Worm (Caenorhabditis elegans) whole organism, L1 larva: ENCODE results near the gene M01H9.2.

Experiments
- C04F5.9 ChIP-seq: sonication (generic microtip); optimal IDR thresholded peaks from 2 replicates; lab custom pipeline; 2016; ENCODE audit warnings: missing genetic modification characterization, missing compliant biosample characterization
- C34B4.2 ChIP-seq: sonication (generic microtip); optimal IDR thresholded peaks from 2 replicates; lab custom pipeline; 2017; ENCODE audit warnings: mild to moderate bottlenecking, missing genetic modification characterization, missing compliant biosample characterization
- F16B12.6 ChIP-seq: fragments of 150-350 bp; optimal IDR thresholded peaks from 2 replicates; lab custom pipeline; 2014; ENCODE audit warnings: missing biosample characterization, missing genetic modification characterization
- aha-1 ChIP-seq: fragments of 150-350 bp; optimal IDR thresholded peaks from 2 replicates; lab custom pipeline; 2014; ENCODE audit warnings: missing biosample characterization, missing genetic modification characterization
- blmp-1 ChIP-seq: fragments of 150-350 bp; optimal IDR thresholded peaks from 2 replicates; lab custom pipeline; 2014; ENCODE audit warnings: missing biosample characterization, missing genetic modification characterization
- ceh-8 ChIP-seq: fragments of 200-800 bp; sonication (Bioruptor generic); optimal IDR thresholded peaks from 2 replicates; lab custom pipeline; 2018; ENCODE audit warnings: mild to moderate bottlenecking, missing genetic modification characterization, moderate library complexity, missing compliant biosample characterization
- ceh-90 ChIP-seq: sonication (generic microtip); optimal IDR thresholded peaks from 2 replicates; lab custom pipeline; 2016; ENCODE audit warnings: missing genetic modification characterization, missing compliant biosample characterization
- efl-3 ChIP-seq: fragments of 200-800 bp; sonication (Bioruptor generic); optimal IDR thresholded peaks from 2 replicates; lab custom pipeline; 2018; ENCODE audit warnings: mild to moderate bottlenecking, missing genetic modification characterization, missing compliant biosample characterization
- elt-2 ChIP-seq: sonication (generic microtip); optimal IDR thresholded peaks from 2 replicates; lab custom pipeline; 2016; ENCODE audit warnings: missing genetic modification characterization, mild to moderate bottlenecking, inconsistent platforms, missing compliant biosample characterization, missing genetic modification reagents
- elt-3 ChIP-seq, 6 experiments: fragments of 150-350 bp in 1 of 6; sonication (generic microtip); optimal IDR thresholded peaks; 2 replicates each; lab custom pipeline; 2017 to 2018; ENCODE audit warnings: missing biosample characterization in 6 of 6, missing genetic modification characterization in 6 of 6, inconsistent platforms in 1 of 6
- fkh-10 ChIP-seq: sonication (generic microtip); optimal IDR thresholded peaks from 2 replicates; lab custom pipeline; 2017; ENCODE audit warnings: missing biosample characterization, missing genetic modification reagents, missing genetic modification characterization
- fos-1 ChIP-seq: fragments of 150-350 bp; optimal IDR thresholded peaks from 2 replicates; lab custom pipeline; 2014; ENCODE audit warnings: missing biosample characterization, missing genetic modification characterization
- grh-1 ChIP-seq: fragments of 200-800 bp; sonication (Bioruptor generic); IDR thresholded peaks from 2 replicates; pipeline ENCODE4 v1.3.6; 2022; ENCODE audit warnings: missing genetic modification reagents, missing genetic modification characterization, missing compliant biosample characterization
- hlh-17 ChIP-seq: fragments of 200-800 bp; sonication (Bioruptor generic); optimal IDR thresholded peaks from 2 replicates; lab custom pipeline; 2018; ENCODE audit warnings: missing genetic modification characterization, mild to moderate bottlenecking, missing compliant biosample characterization, moderate library complexity, borderline replicate concordance
- lin-14 ChIP-seq: fragments of 200-800 bp; sonication (Bioruptor generic); optimal IDR thresholded peaks from 2 replicates; lab custom pipeline; 2018; ENCODE audit warnings: mild to moderate bottlenecking, missing genetic modification characterization, moderate library complexity, missing compliant biosample characterization
- lin-15B ChIP-seq: fragments of 150-350 bp; sonication (generic microtip); optimal IDR thresholded peaks from 3 replicates; lab custom pipeline; 2014; ENCODE audit warnings: missing biosample characterization, missing genetic modification characterization
- lin-35 ChIP-seq, 2 experiments: fragments of 150-350 bp; optimal IDR thresholded peaks; 2 replicates each; lab custom pipeline; 2014; ENCODE audit warnings: missing biosample characterization in 2 of 2, missing genetic modification characterization in 2 of 2, missing genetic modification reagents in 2 of 2
- lsy-2 ChIP-seq, 2 experiments: fragments of 150-350 bp; optimal IDR thresholded peaks; 2 replicates each; lab custom pipeline; 2014; ENCODE audit warnings: missing biosample characterization in 2 of 2, missing genetic modification characterization in 2 of 2
- mab-9 ChIP-seq: fragments of 200-800 bp; sonication (Bioruptor generic); IDR thresholded peaks from 2 replicates; pipeline ENCODE4 v1.3.6; 2022; ENCODE audit warnings: missing genetic modification reagents, missing genetic modification characterization, missing compliant biosample characterization
- mdl-1 ChIP-seq, 2 experiments: fragments of 150-350 bp; optimal IDR thresholded peaks; 2 replicates each; lab custom pipeline; 2014 to 2017; ENCODE audit warnings: missing biosample characterization in 2 of 2, missing genetic modification characterization in 2 of 2, inconsistent platforms in 1 of 2
- mep-1 ChIP-seq: fragments of 150-350 bp; optimal IDR thresholded peaks from 2 replicates; lab custom pipeline; 2014; ENCODE audit warnings: missing biosample characterization, missing genetic modification characterization
- nhr-12 ChIP-seq: sonication (generic microtip); optimal IDR thresholded peaks from 2 replicates; lab custom pipeline; 2017; ENCODE audit warnings: missing biosample characterization, missing genetic modification characterization
- nhr-19 ChIP-seq: fragments of 200-800 bp; sonication (Bioruptor generic); conservative IDR thresholded peaks from 2 replicates; pipeline ENCODE4 v1.3.6; 2022; ENCODE audit warnings: missing genetic modification characterization, missing compliant biosample characterization
- nhr-20 ChIP-seq: sonication (generic microtip); optimal IDR thresholded peaks from 2 replicates; lab custom pipeline; 2016; ENCODE audit warnings: mild to moderate bottlenecking, missing genetic modification characterization, missing compliant biosample characterization
- nhr-237 ChIP-seq: fragments of 150-350 bp; optimal IDR thresholded peaks from 2 replicates; lab custom pipeline; 2014; ENCODE audit warnings: missing biosample characterization, missing genetic modification characterization
- nhr-47 ChIP-seq: sonication (generic microtip); optimal IDR thresholded peaks from 2 replicates; lab custom pipeline; 2016; ENCODE audit warnings: mild to moderate bottlenecking, missing genetic modification characterization, moderate library complexity, missing compliant biosample characterization
- nhr-71 ChIP-seq: sonication (generic microtip); optimal IDR thresholded peaks from 2 replicates; lab custom pipeline; 2016; ENCODE audit warnings: mild to moderate bottlenecking, missing genetic modification characterization, moderate library complexity, missing compliant biosample characterization
- nhr-84 ChIP-seq: sonication (generic microtip); optimal IDR thresholded peaks from 2 replicates; lab custom pipeline; 2017; ENCODE audit warnings: missing biosample characterization, missing genetic modification characterization
- nhr-85 ChIP-seq: sonication (generic microtip); peaks from one replicate; lab custom pipeline; 2016; ENCODE audit warnings: missing genetic modification characterization, inconsistent platforms, missing compliant biosample characterization
- nhr-90 ChIP-seq: sonication (generic microtip); optimal IDR thresholded peaks from 2 replicates; lab custom pipeline; 2016; ENCODE audit warnings: mild to moderate bottlenecking, missing genetic modification characterization, missing compliant biosample characterization; ENCODE audit not compliant: poor library complexity
- pax-3 ChIP-seq: fragments of 200-800 bp; sonication (Bioruptor generic); optimal IDR thresholded peaks from 2 replicates; lab custom pipeline; 2018; ENCODE audit warnings: mild to moderate bottlenecking, missing genetic modification characterization, moderate library complexity, missing compliant biosample characterization
- pqm-1 ChIP-seq: sonication (generic microtip); optimal IDR thresholded peaks from 3 replicates; lab custom pipeline; 2017; ENCODE audit warnings: missing biosample characterization, missing genetic modification characterization
- rnt-1 ChIP-seq: sonication (generic microtip); optimal IDR thresholded peaks from 2 replicates; lab custom pipeline; 2016; ENCODE audit warnings: mild to moderate bottlenecking, missing genetic modification characterization, moderate library complexity, missing compliant biosample characterization
- snpc-4 ChIP-seq: fragments of 150-350 bp; optimal IDR thresholded peaks from 2 replicates; lab custom pipeline; 2014; ENCODE audit warnings: missing biosample characterization, missing genetic modification characterization
- tbx-2 ChIP-seq: sonication (generic microtip); optimal IDR thresholded peaks from 2 replicates; lab custom pipeline; 2016; ENCODE audit warnings: missing genetic modification characterization, missing compliant biosample characterization
- tlp-1 ChIP-seq: fragments of 150-350 bp; optimal IDR thresholded peaks from 2 replicates; lab custom pipeline; 2014; ENCODE audit warnings: missing biosample characterization, missing genetic modification characterization
- unc-130 ChIP-seq: fragments of 150-350 bp; optimal IDR thresholded peaks from 2 replicates; lab custom pipeline; 2017; ENCODE audit warnings: missing biosample characterization, missing genetic modification characterization, inconsistent platforms
- unc-62 ChIP-seq: fragments of 150-350 bp; optimal IDR thresholded peaks from 2 replicates; lab custom pipeline; 2014; ENCODE audit warnings: missing biosample characterization, missing genetic modification reagents, missing genetic modification characterization
- unc-98 ChIP-seq: fragments of 200-800 bp; sonication (Bioruptor generic); IDR thresholded peaks from 2 replicates; pipeline ENCODE4 v1.3.6; 2022; ENCODE audit warnings: missing genetic modification characterization, missing compliant biosample characterization
- ztf-11 ChIP-seq, 2 experiments: sonication (generic microtip); optimal IDR thresholded peaks; 2 replicates each; lab custom pipeline; 2016 to 2017; ENCODE audit warnings: missing genetic modification characterization in 2 of 2, missing biosample characterization in 1 of 2, missing compliant biosample characterization in 1 of 2
- ztf-4 ChIP-seq: fragments of 150-350 bp; optimal IDR thresholded peaks from 2 replicates; lab custom pipeline; 2014; ENCODE audit warnings: missing biosample characterization, missing genetic modification characterization

Gene M01H9.2

DNA sequence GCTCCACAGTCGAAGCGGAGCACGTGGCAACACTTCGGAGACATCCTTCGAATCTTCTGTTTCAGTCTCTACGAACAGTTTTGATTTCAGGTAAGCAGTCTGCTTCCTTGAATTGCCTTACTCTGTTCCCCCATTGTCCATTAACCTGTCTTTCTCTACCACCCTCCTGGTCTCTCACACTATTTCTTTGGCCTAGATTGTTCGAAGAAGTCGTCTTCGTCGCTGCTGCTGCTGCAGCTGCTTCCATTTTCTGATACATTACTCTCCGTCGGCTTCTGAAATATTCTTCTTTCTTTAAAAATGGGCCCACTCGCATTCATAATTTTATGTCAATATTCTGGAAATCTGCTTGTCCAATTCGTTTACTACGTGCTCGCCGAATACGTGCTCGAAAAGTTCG is 11.5 kb downstream of the M01H9.2 start, which contains the start of gene R08C7.1:
TSS of gene R08C7.1 (plus strand) at position 301 of the 400 bp plus-strand sequence.
- TF ChIP-seq nhr-85 (tag; lab: Kevin White, UChicago) (peak; percentile 37), lin-35 (GFP tag; optimal IDR thresholded peaks at IDR 0.05; lab: Kevin White, UChicago) (no peak)
- TF ChIP-seq, all 84 proteins: peak for 1

DNA sequence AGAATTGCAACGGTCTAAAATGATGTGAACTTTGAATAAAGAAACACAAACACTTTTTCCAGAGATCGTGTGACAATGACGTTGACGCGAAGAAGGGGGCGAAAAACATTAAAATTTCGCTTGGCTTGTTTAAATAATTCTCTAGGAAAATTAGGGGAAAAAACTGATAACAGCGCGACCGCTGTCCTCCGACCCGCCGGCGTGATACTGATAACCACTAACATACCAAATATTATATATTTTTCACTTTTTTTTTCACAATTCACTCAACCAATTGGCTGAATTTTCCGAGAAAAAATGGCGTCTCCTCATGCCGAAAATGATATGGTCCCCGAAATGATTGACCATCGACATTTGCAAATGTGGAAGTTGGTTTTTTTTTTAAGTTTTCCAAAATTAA is 13.2 kb downstream of the M01H9.2 start:
- TF ChIP-seq mdl-1 (tag; optimal IDR thresholded peaks at IDR 0.05; lab: Kevin White, UChicago) (no peak), ztf-11 (tag; optimal IDR thresholded peaks at IDR 0.05; lab: Kevin White, UChicago) (no peak), C34B4.2 (tag; lab: Kevin White, UChicago) (no peak), blmp-1 (peak; percentile 3), snpc-4 (no peak), pax-3 (peak; percentile 6), pqm-1 (tag; lab: Kevin White, UChicago) (no peak), ceh-8 (GFP tag; lab: Kevin White, UChicago) (no peak), fkh-10 (GFP tag; lab: Kevin White, UChicago) (no peak), nhr-71 (peak; percentile 44), nhr-12 (no peak), F16B12.6 (tag; lab: Kevin White, UChicago) (no peak), unc-62 (GFP tag; lab: Kevin White, UChicago) (no peak), lin-14 (GFP tag; lab: Kevin White, UChicago) (no peak), elt-3 (tag; optimal IDR thresholded peaks at IDR 0.05; lab: Kevin White, UChicago) (peak in 1 of 6 experiments; percentile 10), nhr-20 (tag; lab: Kevin White, UChicago) (peak; percentile 11), nhr-47 (tag; lab: Kevin White, UChicago) (peak; percentile 20), elt-2 (tag; lab: Kevin White, UChicago) (peak; percentile 41), nhr-85 (tag; lab: Kevin White, UChicago) (peak; percentile 4), grh-1 (GFP tag; lab: Robert Waterston, UW) (no peak), nhr-237 (tag; lab: Kevin White, UChicago) (no peak), nhr-90 (tag; lab: Kevin White, UChicago) (peak; percentile 45)

DNA sequence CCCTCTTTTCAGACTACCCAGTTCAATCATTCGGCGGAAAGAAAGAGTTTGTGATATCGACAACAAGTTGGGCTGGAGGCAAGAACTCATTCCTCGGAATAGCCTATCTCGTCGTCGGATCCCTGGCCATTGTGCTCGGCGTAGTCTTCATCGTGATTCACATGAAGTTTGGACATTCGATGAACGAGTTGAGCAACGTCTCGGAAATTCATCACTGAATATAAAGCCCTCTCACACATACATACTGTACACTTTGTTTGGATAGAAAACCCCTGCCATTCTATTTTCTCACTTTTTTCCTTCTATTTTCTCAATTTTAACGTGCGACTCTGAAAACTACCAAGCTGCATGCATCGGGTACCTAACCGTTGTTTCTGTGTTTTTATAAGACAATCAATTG is 13.6 kb downstream of the M01H9.2 start, which contains the start of gene R08C7.12:
TSS of gene R08C7.12 (plus strand) at position 301 of the 400 bp plus-strand sequence.
- no peak for TF ChIP-seq tlp-1
- no peak for TF ChIP-seq aha-1 (tag; lab: Kevin White, UChicago)
- no peak for TF ChIP-seq unc-98 (GFP tag; lab: Robert Waterston, UW)
- TF ChIP-seq rnt-1 (tag; lab: Kevin White, UChicago): no peak
- TF ChIP-seq C04F5.9 (tag; lab: Kevin White, UChicago): no peak
- no peak for TF ChIP-seq ceh-90 (tag; lab: Kevin White, UChicago)
- no peak for TF ChIP-seq mab-9 (GFP tag; lab: Robert Waterston, UW)
- TF ChIP-seq tbx-2 (tag; lab: Kevin White, UChicago): no peak
- no peak for TF ChIP-seq fos-1 (tag; lab: Kevin White, UChicago)
- no peak for TF ChIP-seq mep-1 (tag; lab: Kevin White, UChicago)
- TF ChIP-seq hlh-17: no peak
- no peak for TF ChIP-seq efl-3 (GFP tag; lab: Kevin White, UChicago)
- TF ChIP-seq nhr-19 (GFP tag; lab: Robert Waterston, UW): no peak
- no peak for TF ChIP-seq unc-130
- no peak for TF ChIP-seq nhr-84 (tag; lab: Kevin White, UChicago)
- TF ChIP-seq snpc-4: no peak
- no peak for TF ChIP-seq lsy-2 (tag; optimal IDR thresholded peaks at IDR 0.05; lab: Kevin White, UChicago)
- no peak for TF ChIP-seq lin-15B (tag; lab: Kevin White, UChicago)
- TF ChIP-seq ztf-4 (tag; lab: Kevin White, UChicago): no peak
- TF ChIP-seq, all 84 proteins: peak for 0
